Worm (Caenorhabditis elegans) whole organism, late embryonic: ENCODE measurements around the gene aman-1.

ENCODE experiments used
- ama-1 ChIP-seq: fragments of 150-350 bp; optimal IDR thresholded peaks from 2 replicates; lab custom pipeline; 2014
- ceh-2 ChIP-seq: sonication (generic microtip); optimal IDR thresholded peaks from 2 replicates; lab custom pipeline; 2016; ENCODE audit warnings: missing genotype, missing genetic modification characterization, missing compliant biosample characterization
- ceh-9 ChIP-seq: sonication (generic microtip); optimal IDR thresholded peaks from 2 replicates; lab custom pipeline; 2016; ENCODE audit warnings: mild to moderate bottlenecking, missing genetic modification characterization, inconsistent platforms, missing compliant biosample characterization
- che-1 ChIP-seq: sonication (generic microtip); optimal IDR thresholded peaks from 2 replicates; lab custom pipeline; 2016; ENCODE audit warnings: mild to moderate bottlenecking, missing genetic modification characterization, missing compliant biosample characterization
- eyg-1 ChIP-seq: sonication (generic microtip); optimal IDR thresholded peaks from 2 replicates; lab custom pipeline; 2016; ENCODE audit warnings: missing genotype, missing genetic modification characterization, missing compliant biosample characterization
- fkh-10 ChIP-seq: fragments of 150-350 bp; optimal IDR thresholded peaks from 2 replicates; lab custom pipeline; 2014; ENCODE audit warnings: missing biosample characterization, missing genetic modification reagents, missing genetic modification characterization
- lim-6 ChIP-seq: sonication (generic microtip); optimal IDR thresholded peaks from 2 replicates; lab custom pipeline; 2016; ENCODE audit warnings: missing genetic modification characterization, missing compliant biosample characterization
- nfya-1 ChIP-seq: sonication (generic microtip); optimal IDR thresholded peaks from 2 replicates; lab custom pipeline; 2017; ENCODE audit warnings: missing genetic modification characterization, mild to moderate bottlenecking, missing compliant biosample characterization, antibody characterized with exemption, moderate library complexity
- pag-3 ChIP-seq: sonication (generic microtip); optimal IDR thresholded peaks from 2 replicates; lab custom pipeline; 2016; ENCODE audit warnings: missing compliant biosample characterization, missing genetic modification characterization, borderline replicate concordance
- pax-1 ChIP-seq: fragments of 150-350 bp; optimal IDR thresholded peaks from 2 replicates; lab custom pipeline; 2014; ENCODE audit warnings: missing biosample characterization, missing genetic modification characterization
- pha-2 ChIP-seq: sonication (generic microtip); optimal IDR thresholded peaks from 2 replicates; lab custom pipeline; 2017; ENCODE audit warnings: mild to moderate bottlenecking, missing genetic modification characterization, missing compliant biosample characterization
- pha-4 ChIP-seq: fragments of 150-350 bp; optimal IDR thresholded peaks from 2 replicates; lab custom pipeline; 2018; ENCODE audit warnings: missing biosample characterization, missing genetic modification reagents, missing genetic modification characterization
- pqm-1 ChIP-seq: sonication (generic microtip); optimal IDR thresholded peaks from 2 replicates; lab custom pipeline; 2016; ENCODE audit warnings: missing genetic modification characterization, missing compliant biosample characterization

DNA sequence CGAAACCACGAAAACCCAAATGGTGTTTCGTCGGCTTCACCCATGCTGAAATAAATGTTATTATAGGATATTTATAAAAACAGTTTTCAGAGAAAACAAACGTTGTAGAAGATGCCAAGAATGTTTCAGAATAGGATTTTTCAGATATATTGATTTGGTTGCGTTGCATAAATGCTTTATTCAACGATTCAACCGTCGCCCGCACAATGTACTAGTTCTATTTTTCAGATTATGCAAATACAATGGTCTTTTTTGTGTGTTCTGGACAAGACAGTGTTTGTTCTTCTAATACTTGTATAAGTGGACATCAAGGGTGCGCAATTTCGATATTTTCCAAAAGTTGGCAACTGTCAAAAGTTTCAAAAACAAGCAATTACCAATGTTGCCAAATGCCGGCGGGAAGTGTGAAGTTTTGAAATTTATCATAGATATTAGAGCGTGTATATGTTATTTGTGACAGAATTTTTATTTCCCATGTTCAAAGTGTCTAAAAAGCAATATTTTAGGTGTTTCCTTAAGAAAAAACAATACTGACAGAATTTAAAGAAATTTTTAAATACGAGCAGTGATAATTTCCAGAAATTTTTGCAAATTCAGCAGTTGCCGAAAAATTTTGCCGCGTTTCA is 41.6 kb upstream of the aman-1 start, which contains the start of gene K02G10.5:
- TF ChIP-seq ama-1: no peak
- TF ChIP-seq pag-3 (tag; lab: Kevin White, UChicago): no peak
- no peak for TF ChIP-seq pha-2 (tag; lab: Kevin White, UChicago)
- TF ChIP-seq eyg-1 (tag; lab: Kevin White, UChicago): no peak
- no peak for TF ChIP-seq pqm-1 (tag; lab: Kevin White, UChicago)
- no peak for TF ChIP-seq pax-1 (tag; lab: Kevin White, UChicago)
- no peak for TF ChIP-seq nfya-1 (tag; lab: Kevin White, UChicago)
- no peak for TF ChIP-seq fkh-10 (GFP tag; lab: Kevin White, UChicago)
- no peak for TF ChIP-seq pha-4 (tag; lab: Kevin White, UChicago)
- no peak for TF ChIP-seq ceh-9 (tag; lab: Kevin White, UChicago)
- TF ChIP-seq lim-6 (tag; lab: Kevin White, UChicago): no peak
- no peak for TF ChIP-seq ceh-2 (tag; lab: Kevin White, UChicago)
- no peak for TF ChIP-seq che-1 (tag; lab: Kevin White, UChicago)
